Worm (Caenorhabditis elegans) whole organism, L1 larva: ENCODE results near the gene algn-13.

Experiments
- C04F5.9 ChIP-seq: sonication (generic microtip); optimal IDR thresholded peaks from 2 replicates; lab custom pipeline; 2016; ENCODE audit warnings: missing genetic modification characterization, missing compliant biosample characterization
- C16A3.4 ChIP-seq: fragments of 150-350 bp; optimal IDR thresholded peaks from 2 replicates; lab custom pipeline; 2014; ENCODE audit warnings: missing biosample characterization, missing genetic modification characterization
- C34B4.2 ChIP-seq: sonication (generic microtip); optimal IDR thresholded peaks from 2 replicates; lab custom pipeline; 2017; ENCODE audit warnings: mild to moderate bottlenecking, missing genetic modification characterization, missing compliant biosample characterization
- aha-1 ChIP-seq: fragments of 150-350 bp; optimal IDR thresholded peaks from 2 replicates; lab custom pipeline; 2014; ENCODE audit warnings: missing biosample characterization, missing genetic modification characterization
- ceh-63 ChIP-seq: fragments of 200-800 bp; sonication (Bioruptor generic); optimal IDR thresholded peaks from 2 replicates; lab custom pipeline; 2018; ENCODE audit warnings: mild to moderate bottlenecking, missing genetic modification characterization, missing compliant biosample characterization
- ceh-90 ChIP-seq: sonication (generic microtip); optimal IDR thresholded peaks from 2 replicates; lab custom pipeline; 2016; ENCODE audit warnings: missing genetic modification characterization, missing compliant biosample characterization
- ces-1 ChIP-seq: fragments of 150-350 bp; optimal IDR thresholded peaks from 2 replicates; lab custom pipeline; 2014; ENCODE audit warnings: missing biosample characterization, missing genetic modification reagents, missing genetic modification characterization
- dsc-1 ChIP-seq: sonication (generic microtip); optimal IDR thresholded peaks from 2 replicates; lab custom pipeline; 2016; ENCODE audit warnings: mild to moderate bottlenecking, missing genetic modification characterization, missing compliant biosample characterization
- elt-2 ChIP-seq: sonication (generic microtip); optimal IDR thresholded peaks from 2 replicates; lab custom pipeline; 2016; ENCODE audit warnings: missing genetic modification characterization, mild to moderate bottlenecking, inconsistent platforms, missing compliant biosample characterization, missing genetic modification reagents
- elt-3 ChIP-seq, 6 experiments: fragments of 150-350 bp in 1 of 6; sonication (generic microtip); optimal IDR thresholded peaks; 2 replicates each; lab custom pipeline; 2017 to 2018; ENCODE audit warnings: missing biosample characterization in 6 of 6, missing genetic modification characterization in 6 of 6, inconsistent platforms in 1 of 6
- fkh-4 ChIP-seq: sonication (generic microtip); optimal IDR thresholded peaks from 2 replicates; lab custom pipeline; 2016; ENCODE audit warnings: missing compliant biosample characterization, missing genetic modification characterization, borderline replicate concordance
- fkh-8 ChIP-seq: sonication (generic microtip); optimal IDR thresholded peaks from 2 replicates; lab custom pipeline; 2016; ENCODE audit warnings: mild to moderate bottlenecking, missing genetic modification characterization, missing compliant biosample characterization
- grh-1 ChIP-seq: fragments of 200-800 bp; sonication (Bioruptor generic); IDR thresholded peaks from 2 replicates; pipeline ENCODE4 v1.3.6; 2022; ENCODE audit warnings: missing genetic modification reagents, missing genetic modification characterization, missing compliant biosample characterization
- hlh-17 ChIP-seq: fragments of 200-800 bp; sonication (Bioruptor generic); optimal IDR thresholded peaks from 2 replicates; lab custom pipeline; 2018; ENCODE audit warnings: missing genetic modification characterization, mild to moderate bottlenecking, missing compliant biosample characterization, moderate library complexity, borderline replicate concordance
- lin-14 ChIP-seq: fragments of 200-800 bp; sonication (Bioruptor generic); optimal IDR thresholded peaks from 2 replicates; lab custom pipeline; 2018; ENCODE audit warnings: mild to moderate bottlenecking, missing genetic modification characterization, moderate library complexity, missing compliant biosample characterization
- lin-15B ChIP-seq: fragments of 150-350 bp; sonication (generic microtip); optimal IDR thresholded peaks from 3 replicates; lab custom pipeline; 2014; ENCODE audit warnings: missing biosample characterization, missing genetic modification characterization
- lin-35 ChIP-seq, 2 experiments: fragments of 150-350 bp; optimal IDR thresholded peaks; 2 replicates each; lab custom pipeline; 2014; ENCODE audit warnings: missing biosample characterization in 2 of 2, missing genetic modification characterization in 2 of 2, missing genetic modification reagents in 2 of 2
- mdl-1 ChIP-seq, 2 experiments: fragments of 150-350 bp; optimal IDR thresholded peaks; 2 replicates each; lab custom pipeline; 2014 to 2017; ENCODE audit warnings: missing biosample characterization in 2 of 2, missing genetic modification characterization in 2 of 2, inconsistent platforms in 1 of 2
- mef-2 ChIP-seq: fragments of 150-350 bp; optimal IDR thresholded peaks from 2 replicates; lab custom pipeline; 2014; ENCODE audit warnings: missing biosample characterization, missing genetic modification characterization
- nhr-11 ChIP-seq: fragments of 150-350 bp; optimal IDR thresholded peaks from 2 replicates; lab custom pipeline; 2014; ENCODE audit warnings: missing biosample characterization, missing genetic modification characterization
- nhr-20 ChIP-seq: sonication (generic microtip); optimal IDR thresholded peaks from 2 replicates; lab custom pipeline; 2016; ENCODE audit warnings: mild to moderate bottlenecking, missing genetic modification characterization, missing compliant biosample characterization
- nhr-28 ChIP-seq: fragments of 150-350 bp; optimal IDR thresholded peaks from 2 replicates; lab custom pipeline; 2014; ENCODE audit warnings: missing biosample characterization, missing genetic modification characterization
- nhr-47 ChIP-seq: sonication (generic microtip); optimal IDR thresholded peaks from 2 replicates; lab custom pipeline; 2016; ENCODE audit warnings: mild to moderate bottlenecking, missing genetic modification characterization, moderate library complexity, missing compliant biosample characterization
- nhr-76 ChIP-seq: sonication (generic microtip); optimal IDR thresholded peaks from 2 replicates; lab custom pipeline; 2017; ENCODE audit warnings: missing biosample characterization, missing genetic modification characterization
- nhr-77 ChIP-seq: fragments of 150-350 bp; optimal IDR thresholded peaks from 2 replicates; lab custom pipeline; 2014; ENCODE audit warnings: missing biosample characterization, missing genetic modification characterization
- nhr-90 ChIP-seq: sonication (generic microtip); optimal IDR thresholded peaks from 2 replicates; lab custom pipeline; 2016; ENCODE audit warnings: mild to moderate bottlenecking, missing genetic modification characterization, missing compliant biosample characterization; ENCODE audit not compliant: poor library complexity
- pag-3 ChIP-seq: sonication (generic microtip); optimal IDR thresholded peaks from 2 replicates; lab custom pipeline; 2017; ENCODE audit warnings: missing genetic modification characterization, mild to moderate bottlenecking, missing compliant biosample characterization, antibody characterized with exemption, borderline replicate concordance; ENCODE audit not compliant: insufficient read depth
- pax-3 ChIP-seq: fragments of 200-800 bp; sonication (Bioruptor generic); optimal IDR thresholded peaks from 2 replicates; lab custom pipeline; 2018; ENCODE audit warnings: mild to moderate bottlenecking, missing genetic modification characterization, moderate library complexity, missing compliant biosample characterization
- skn-1 ChIP-seq: fragments of 150-350 bp; optimal IDR thresholded peaks from 2 replicates; lab custom pipeline; 2014; ENCODE audit warnings: missing biosample characterization, missing genetic modification characterization
- snpc-4 ChIP-seq: fragments of 150-350 bp; optimal IDR thresholded peaks from 2 replicates; lab custom pipeline; 2014; ENCODE audit warnings: missing biosample characterization, missing genetic modification characterization
- sptf-1 ChIP-seq: fragments of 150-350 bp; optimal IDR thresholded peaks from 2 replicates; lab custom pipeline; 2014; ENCODE audit warnings: missing biosample characterization, missing genetic modification characterization
- sup-37 ChIP-seq: fragments of 200-800 bp; sonication (Bioruptor generic); optimal IDR thresholded peaks from 2 replicates; lab custom pipeline; 2018; ENCODE audit warnings: mild to moderate bottlenecking, missing genetic modification characterization, missing compliant biosample characterization
- swsn-7 ChIP-seq: sonication (generic microtip); optimal IDR thresholded peaks from 2 replicates; lab custom pipeline; 2016; ENCODE audit warnings: missing genetic modification characterization, missing compliant biosample characterization
- tbx-2 ChIP-seq: sonication (generic microtip); optimal IDR thresholded peaks from 2 replicates; lab custom pipeline; 2016; ENCODE audit warnings: missing genetic modification characterization, missing compliant biosample characterization
- unc-130 ChIP-seq: fragments of 150-350 bp; optimal IDR thresholded peaks from 2 replicates; lab custom pipeline; 2017; ENCODE audit warnings: missing biosample characterization, missing genetic modification characterization, inconsistent platforms
- unc-86 ChIP-seq: sonication (generic microtip); optimal IDR thresholded peaks from 2 replicates; lab custom pipeline; 2016; ENCODE audit warnings: missing genetic modification characterization, missing compliant biosample characterization
- ztf-4 ChIP-seq: fragments of 150-350 bp; optimal IDR thresholded peaks from 2 replicates; lab custom pipeline; 2014; ENCODE audit warnings: missing biosample characterization, missing genetic modification characterization

The algn-13 gene

ce11 chrV:13949752-13950151, 12.0 kb downstream of the algn-13 start, which contains the start of gene R10D12.7:
R10D12.7 (plus strand) TSS chrV:13950052.
- TF ChIP-seq swsn-7 (tag; lab: Kevin White, UChicago) (no peak), skn-1 (tag; lab: Kevin White, UChicago) (no peak), lin-35 (GFP tag; optimal IDR thresholded peaks at IDR 0.05; lab: Kevin White, UChicago) (no peak), aha-1 (tag; lab: Kevin White, UChicago) (no peak), pag-3 (tag; lab: Kevin White, UChicago) (no peak), C16A3.4 (tag; lab: Kevin White, UChicago) (no peak), nhr-47 (tag; lab: Kevin White, UChicago) (no peak), pax-3 (no peak), fkh-8 (tag; lab: Kevin White, UChicago) (no peak), grh-1 (GFP tag; lab: Robert Waterston, UW) (no peak), C04F5.9 (tag; lab: Kevin White, UChicago) (no peak), elt-3 (tag; optimal IDR thresholded peaks at IDR 0.05; lab: Kevin White, UChicago) (no peak), hlh-17 (GFP tag; lab: Kevin White, UChicago) (no peak), sup-37 (GFP tag; lab: Kevin White, UChicago) (no peak), snpc-4 (tag; lab: Kevin White, UChicago) (no peak), ceh-63 (GFP tag; lab: Kevin White, UChicago) (no peak), ceh-90 (no peak), mef-2 (tag; lab: Kevin White, UChicago) (no peak)

ce11 chrV:13949010-13949409, 12.8 kb downstream of the algn-13 start, which contains the start of gene R10D12.6:
R10D12.6 (plus strand) TSS chrV:13949310.
- no peak for TF ChIP-seq lin-14 (GFP tag; lab: Kevin White, UChicago)
- no peak for TF ChIP-seq swsn-7 (tag; lab: Kevin White, UChicago)
- no peak for TF ChIP-seq nhr-77 (tag; lab: Kevin White, UChicago)
- no peak for TF ChIP-seq tbx-2
- no peak for TF ChIP-seq C34B4.2 (tag; lab: Kevin White, UChicago)
- no peak for TF ChIP-seq unc-86 (tag; lab: Kevin White, UChicago)
- TF ChIP-seq pax-3 = no peak
- TF ChIP-seq nhr-76 = no peak
- no peak for TF ChIP-seq mdl-1 (tag; optimal IDR thresholded peaks at IDR 0.05; lab: Kevin White, UChicago)
- no peak for TF ChIP-seq hlh-17 (GFP tag; lab: Kevin White, UChicago)

- no peak for TF ChIP-seq unc-130 (tag; lab: Kevin White, UChicago)
- no peak for TF ChIP-seq fkh-4 (tag; lab: Kevin White, UChicago)
- TF ChIP-seq dsc-1 (tag; lab: Kevin White, UChicago) = no peak
- no peak for TF ChIP-seq nhr-90
- TF ChIP-seq grh-1 (GFP tag; lab: Robert Waterston, UW) = no peak
- no peak for TF ChIP-seq sup-37 (GFP tag; lab: Kevin White, UChicago)
- no peak for TF ChIP-seq pag-3 (tag; lab: Kevin White, UChicago)
- no peak for TF ChIP-seq lin-15B (tag; lab: Kevin White, UChicago)
- no peak for TF ChIP-seq ztf-4
- no peak for TF ChIP-seq sptf-1 (tag; lab: Kevin White, UChicago)
- no peak for TF ChIP-seq nhr-28 (tag; lab: Kevin White, UChicago)
- no peak for TF ChIP-seq nhr-11
- no peak for TF ChIP-seq ces-1 (GFP tag; lab: Kevin White, UChicago)
- TF ChIP-seq nhr-20 (tag; lab: Kevin White, UChicago) = no peak
- TF ChIP-seq C04F5.9 (tag; lab: Kevin White, UChicago) = no peak
- no peak for TF ChIP-seq elt-2 (tag; lab: Kevin White, UChicago)
These were observed 15.3 kb downstream of the algn-13 start, which contains the start of the genes srx-10 and clec-226 for ce11 chrV:13946385-13947019. srx-10 (minus strand) TSS chrV:13946485. clec-226 (plus strand) TSS chrV:13946969.
